Worm (Caenorhabditis elegans) whole organism, L4/young adult: ENCODE measurements around the gene C45H4.13.

Source experiments
- W03F9.2 ChIP-seq: fragments of 150-350 bp; optimal IDR thresholded peaks from 2 replicates; lab custom pipeline; 2014; ENCODE audit warnings: missing biosample characterization, missing genetic modification characterization
- dao-5 ChIP-seq: sonication (generic microtip); optimal IDR thresholded peaks from 2 replicates; lab custom pipeline; 2016; ENCODE audit warnings: missing genotype, missing genetic modification characterization, moderate library complexity, missing compliant biosample characterization
- him-1 ChIP-seq: sonication (generic microtip); optimal IDR thresholded peaks from 2 replicates; lab custom pipeline; 2016; ENCODE audit warnings: missing genotype, missing genetic modification reagents, missing genetic modification characterization, missing compliant biosample characterization

ce11 chrV:2119529-2119928 lies 31.2 kb downstream of the C45H4.13 start, which contains the start of gene F22F7.11:
- TF ChIP-seq him-1 (tag; lab: Kevin White, UChicago) (no peak), W03F9.2 (tag; lab: Kevin White, UChicago) (no peak), dao-5 (no peak)
